Worm (Caenorhabditis elegans) whole organism, young adult: ENCODE data around the gene otpl-3.
A peak's percentile ranks its signal among the peaks of the same experiment; 100 is the strongest.

Experiments
- F22D6.2 ChIP-seq: sonication (generic microtip); optimal IDR thresholded peaks from 2 replicates; lab custom pipeline; 2016; ENCODE audit warnings: mild to moderate bottlenecking, missing genetic modification characterization, missing compliant biosample characterization
- F23B12.7 ChIP-seq: sonication (generic microtip); optimal IDR thresholded peaks from 2 replicates; lab custom pipeline; 2017; ENCODE audit warnings: missing genetic modification characterization, mild to moderate bottlenecking, missing compliant biosample characterization, antibody characterized with exemption, moderate library complexity; ENCODE audit not compliant: insufficient read depth
- F33H1.4 ChIP-seq: fragments of 200-800 bp; sonication (Bioruptor generic); IDR thresholded peaks from 2 replicates; pipeline ENCODE4 v1.3.6; 2022; ENCODE audit warnings: missing genetic modification reagents, missing genetic modification characterization, missing compliant biosample characterization
- F37B4.10 ChIP-seq: fragments of 200-800 bp; sonication (Bioruptor generic); IDR thresholded peaks from 2 replicates; pipeline ENCODE4 v1.3.6; 2022; ENCODE audit warnings: missing genetic modification characterization, missing compliant biosample characterization
- F55B11.4 ChIP-seq: sonication (generic microtip); optimal IDR thresholded peaks from 2 replicates; lab custom pipeline; 2016; ENCODE audit warnings: missing compliant biosample characterization, missing genetic modification characterization, borderline replicate concordance; ENCODE audit not compliant: insufficient read depth
- Y53G8AR.9 ChIP-seq: fragments of 200-800 bp; sonication (Bioruptor generic); conservative IDR thresholded peaks from 2 replicates; pipeline ENCODE4 v1.3.6; 2022; ENCODE audit warnings: missing genetic modification reagents, missing genetic modification characterization, missing compliant biosample characterization
- aptf-2 ChIP-seq: fragments of 200-800 bp; sonication (Bioruptor generic); conservative IDR thresholded peaks from 2 replicates; pipeline ENCODE4 v1.3.6; 2022; ENCODE audit warnings: missing genetic modification reagents, missing genetic modification characterization, missing compliant biosample characterization
- attf-5 ChIP-seq: fragments of 200-800 bp; sonication (Bioruptor generic); optimal IDR thresholded peaks from 2 replicates; lab custom pipeline; 2018; ENCODE audit warnings: mild to moderate bottlenecking, missing genetic modification characterization, missing compliant biosample characterization
- bed-1 ChIP-seq: fragments of 200-800 bp; sonication (Bioruptor generic); IDR thresholded peaks from 2 replicates; pipeline ENCODE4 v1.3.6; 2022; ENCODE audit warnings: missing genetic modification reagents, missing genetic modification characterization, missing compliant biosample characterization
- bed-2 ChIP-seq: fragments of 200-800 bp; sonication (Bioruptor generic); IDR thresholded peaks from 2 replicates; pipeline ENCODE4 v1.3.6; 2022; ENCODE audit warnings: missing genetic modification reagents, missing genetic modification characterization, missing compliant biosample characterization
- chd-7 ChIP-seq: sonication (generic microtip); optimal IDR thresholded peaks from 2 replicates; lab custom pipeline; 2016; ENCODE audit warnings: mild to moderate bottlenecking, missing genetic modification characterization, moderate library complexity, missing compliant biosample characterization
- dox-1 ChIP-seq: fragments of 200-800 bp; sonication (Bioruptor generic); IDR thresholded peaks from 2 replicates; pipeline ENCODE4 v1.3.6; 2022; ENCODE audit warnings: missing genetic modification reagents, missing genetic modification characterization, missing compliant biosample characterization
- ekl-4 ChIP-seq: fragments of 200-800 bp; sonication (Bioruptor generic); IDR thresholded peaks from 2 replicates; pipeline ENCODE4 v1.3.6; 2022; ENCODE audit warnings: missing genetic modification reagents, missing genetic modification characterization, missing compliant biosample characterization
- fkh-3 ChIP-seq: sonication (generic microtip); optimal IDR thresholded peaks from 2 replicates; lab custom pipeline; 2016; ENCODE audit warnings: mild to moderate bottlenecking, missing genetic modification characterization, missing compliant biosample characterization
- hrde-1 ChIP-seq: sonication (generic microtip); optimal IDR thresholded peaks from 2 replicates; lab custom pipeline; 2016; ENCODE audit warnings: missing genetic modification characterization, mild to moderate bottlenecking, missing compliant biosample characterization, moderate library complexity, missing genotype, missing genetic modification reagents, borderline replicate concordance
- let-607 ChIP-seq, 2 experiments: fragments of 200-800 bp in 1 of 2; sonication (Bioruptor generic) in 1 of 2; sonication (generic microtip) in 1 of 2; optimal IDR thresholded peaks; 2 replicates each; lab custom pipeline; 2016 to 2018; ENCODE audit warnings: mild to moderate bottlenecking in 2 of 2, missing compliant biosample characterization in 2 of 2, missing genetic modification characterization in 2 of 2, moderate library complexity in 2 of 2, missing genotype in 1 of 2
- lin-35 ChIP-seq, 3 experiments: fragments of 150-350 bp in 2 of 3; sonication (generic microtip) in 1 of 3; optimal IDR thresholded peaks; 2 replicates each; lab custom pipeline; 2014 to 2018; ENCODE audit warnings: missing biosample characterization in 3 of 3, missing genetic modification characterization in 3 of 3, missing genetic modification reagents in 3 of 3
- lin-40 ChIP-seq: sonication (generic microtip); optimal IDR thresholded peaks from 2 replicates; lab custom pipeline; 2016; ENCODE audit warnings: missing genetic modification characterization, mild to moderate bottlenecking, missing compliant biosample characterization, missing genotype, missing genetic modification reagents
- lin-54 ChIP-seq: fragments of 200-800 bp; sonication (Bioruptor generic); optimal IDR thresholded peaks from 2 replicates; lab custom pipeline; 2018; ENCODE audit warnings: mild to moderate bottlenecking, missing genetic modification characterization, missing compliant biosample characterization
- lir-1 ChIP-seq: fragments of 200-800 bp; sonication (Bioruptor generic); conservative IDR thresholded peaks from 2 replicates; pipeline ENCODE4 v1.3.6; 2022; ENCODE audit warnings: missing genetic modification reagents, missing genetic modification characterization, missing compliant biosample characterization
- lsl-1 ChIP-seq: fragments of 200-800 bp; sonication (Bioruptor generic); optimal IDR thresholded peaks from 2 replicates; lab custom pipeline; 2018; ENCODE audit warnings: mild to moderate bottlenecking, missing genetic modification characterization, moderate library complexity, missing compliant biosample characterization
- madf-8 ChIP-seq: fragments of 200-800 bp; sonication (Bioruptor generic); conservative IDR thresholded peaks from 2 replicates; pipeline ENCODE4 v1.3.6; 2022; ENCODE audit warnings: missing genetic modification reagents, missing genetic modification characterization, missing compliant biosample characterization
- nfyb-1 ChIP-seq: fragments of 200-800 bp; sonication (Bioruptor generic); IDR thresholded peaks from 2 replicates; pipeline ENCODE4 v1.3.6; 2022; ENCODE audit warnings: missing genetic modification reagents, missing genetic modification characterization, missing compliant biosample characterization
- nhr-80 ChIP-seq: sonication (generic microtip); optimal IDR thresholded peaks from 2 replicates; lab custom pipeline; 2016; ENCODE audit warnings: missing genetic modification characterization, missing compliant biosample characterization
- nhr-90 ChIP-seq: sonication (generic microtip); optimal IDR thresholded peaks from 2 replicates; lab custom pipeline; 2016; ENCODE audit warnings: missing genotype, mild to moderate bottlenecking, missing genetic modification characterization, missing compliant biosample characterization
- rpc-1 ChIP-seq, 2 experiments: fragments of 150-350 bp in 1 of 2; sonication (generic microtip) in 1 of 2; optimal IDR thresholded peaks; 2 replicates each; lab custom pipeline; 2014 to 2018; ENCODE audit warnings: missing biosample characterization in 1 of 2, missing genetic modification characterization in 1 of 2, missing genetic modification reagents in 1 of 2, missing genotype in 1 of 2
- snpc-4 ChIP-seq, 5 experiments: fragments of 150-350 bp in 1 of 5; sonication (generic microtip) in 4 of 5; optimal IDR thresholded peaks; 2 replicates each; lab custom pipeline; 2014 to 2018; ENCODE audit warnings: missing genetic modification characterization in 5 of 5, missing biosample characterization in 3 of 5, antibody characterized with exemption in 2 of 5, mild to moderate bottlenecking in 2 of 5, missing compliant biosample characterization in 2 of 5, missing genotype in 2 of 5, moderate library complexity in 2 of 5, missing genetic modification reagents in 1 of 5
- tlf-1 ChIP-seq: fragments of 200-800 bp; sonication (Bioruptor generic); optimal IDR thresholded peaks from 2 replicates; lab custom pipeline; 2018; ENCODE audit warnings: mild to moderate bottlenecking, missing genetic modification characterization, missing compliant biosample characterization
- unc-62 ChIP-seq: fragments of 150-350 bp; optimal IDR thresholded peaks from 2 replicates; lab custom pipeline; 2014; ENCODE audit warnings: missing biosample characterization, missing genetic modification reagents, missing genetic modification characterization
- zfh-2 ChIP-seq: fragments of 200-800 bp; sonication (Bioruptor generic); conservative IDR thresholded peaks from 2 replicates; pipeline ENCODE4 v1.3.6; 2022; ENCODE audit warnings: missing genetic modification reagents, missing genetic modification characterization, missing compliant biosample characterization
- ztf-22 ChIP-seq: fragments of 200-800 bp; sonication (Bioruptor generic); optimal IDR thresholded peaks from 2 replicates; lab custom pipeline; 2018; ENCODE audit warnings: mild to moderate bottlenecking, missing genetic modification characterization, moderate library complexity, missing compliant biosample characterization

Gene otpl-3

DNA sequence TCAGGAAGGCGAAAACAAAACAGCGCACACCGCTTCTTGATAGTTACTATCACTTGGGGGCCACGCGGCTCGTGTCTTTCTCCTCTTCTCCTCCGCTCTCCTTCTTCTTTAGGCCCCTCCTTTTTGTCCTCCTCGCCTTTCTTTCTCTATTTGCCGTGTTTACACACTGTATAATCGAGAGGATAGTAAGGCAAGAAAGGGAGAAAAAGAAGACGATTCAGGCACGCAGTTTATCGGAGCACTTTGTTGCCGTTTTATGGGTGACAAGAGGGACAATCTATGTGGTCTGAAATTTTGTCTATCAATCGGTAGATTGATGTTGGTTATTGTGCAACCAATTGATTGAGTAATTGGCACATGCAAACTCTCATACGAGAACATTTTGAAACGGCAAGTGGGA is 7.6 kb upstream of the otpl-3 start, which contains the start of gene F14B8.6:
Gene F14B8.6, minus strand, starts transcription at position 292 of the 400 bp plus-strand sequence.
- TF ChIP-seq nfyb-1 (GFP tag; lab: Robert Waterston, UW) (no peak), snpc-4 (GFP tag; optimal IDR thresholded peaks at IDR 0.05; lab: Kevin White, UChicago) (no peak), snpc-4 (tag; optimal IDR thresholded peaks at IDR 0.05; lab: Kevin White, UChicago) (no peak), nhr-80 (tag; lab: Kevin White, UChicago) (peak; percentile 97), F37B4.10 (no peak), F55B11.4 (no peak), nhr-90 (tag; lab: Kevin White, UChicago) (peak; percentile 35), ztf-22 (peak; percentile 17), dox-1 (GFP tag; lab: Robert Waterston, UW) (peak; percentile 74), attf-5 (peak; percentile 12), F22D6.2 (tag; lab: Kevin White, UChicago) (no peak), let-607 (tag; optimal IDR thresholded peaks at IDR 0.05; lab: Kevin White, UChicago) (peak; percentile 28 to 63)

DNA sequence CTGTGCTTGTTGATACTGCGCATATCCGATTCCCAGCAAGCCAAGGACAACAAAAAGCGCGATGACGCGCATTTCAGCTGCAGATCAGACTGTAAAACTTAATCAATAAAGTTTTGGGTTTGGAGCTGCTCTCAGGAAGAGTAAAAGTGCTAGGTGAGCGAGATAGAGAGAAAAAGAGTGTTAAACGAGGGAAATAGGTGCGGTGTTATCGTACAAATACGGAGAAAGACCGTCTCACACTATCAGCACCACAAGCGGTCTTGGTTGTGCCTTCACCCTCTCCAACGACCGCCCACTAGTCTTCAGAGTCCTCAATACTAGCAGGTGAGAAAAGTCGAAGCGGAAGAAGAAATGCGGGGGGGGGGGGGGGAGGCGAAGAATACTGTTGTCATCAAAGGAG is 4.0 kb upstream of the otpl-3 start, which contains the start of gene F14B8.5:
Gene F14B8.5, minus strand, starts transcription at position 127 of the 400 bp plus-strand sequence.
- no peak for TF ChIP-seq lin-54 (GFP tag; lab: Kevin White, UChicago)
- TF ChIP-seq aptf-2 (GFP tag; lab: Robert Waterston, UW): no peak
- no peak for TF ChIP-seq ztf-22
- TF ChIP-seq F33H1.4 (GFP tag; lab: Robert Waterston, UW): no peak
- peak; percentile 49; the same call in 1 of the 2 replicates for TF ChIP-seq zfh-2
- TF ChIP-seq F37B4.10: 0 out of 2 replicates have a peak, but pooled peaks have one; percentile 50
- peak; percentile 69 for TF ChIP-seq nhr-80 (tag; lab: Kevin White, UChicago)
- TF ChIP-seq dox-1 (GFP tag; lab: Robert Waterston, UW): peak; percentile 50; the same call in 1 of the 2 replicates
- TF ChIP-seq unc-62 (GFP tag; lab: Kevin White, UChicago): no peak
- TF ChIP-seq nfyb-1 (GFP tag; lab: Robert Waterston, UW): no peak
- no peak for TF ChIP-seq lsl-1 (GFP tag; lab: Kevin White, UChicago)
- TF ChIP-seq ekl-4 (GFP tag; lab: Robert Waterston, UW): no peak
- TF ChIP-seq bed-1: no peak
- no peak for TF ChIP-seq rpc-1 (optimal IDR thresholded peaks at IDR 0.05; lab: Kevin White, UChicago)
- TF ChIP-seq rpc-1 (tag; optimal IDR thresholded peaks at IDR 0.05; lab: Kevin White, UChicago): no peak
- no peak for TF ChIP-seq chd-7
- TF ChIP-seq, all 124 proteins: peak for 4

DNA sequence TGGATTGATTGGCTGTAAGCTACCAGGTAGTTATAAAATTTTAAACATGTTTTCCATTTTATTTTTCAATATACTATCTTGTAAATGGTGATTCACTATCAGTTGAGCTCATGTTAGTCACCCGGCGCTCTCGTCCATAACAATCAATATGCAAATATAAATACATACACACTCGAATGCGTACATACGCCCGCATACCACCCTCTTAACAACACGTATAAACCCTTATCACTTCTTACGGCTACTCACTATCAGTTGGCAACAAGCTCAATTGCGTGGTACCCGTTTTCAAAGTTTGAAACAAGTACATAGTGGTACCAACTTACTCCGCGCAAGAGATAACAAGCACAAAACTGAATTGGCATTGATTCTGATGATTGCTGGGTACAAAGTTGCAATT is 2.4 kb upstream of the otpl-3 start:
- peak; percentile 17 for TF ChIP-seq nhr-80 (tag; lab: Kevin White, UChicago)
- no peak for TF ChIP-seq fkh-3

DNA sequence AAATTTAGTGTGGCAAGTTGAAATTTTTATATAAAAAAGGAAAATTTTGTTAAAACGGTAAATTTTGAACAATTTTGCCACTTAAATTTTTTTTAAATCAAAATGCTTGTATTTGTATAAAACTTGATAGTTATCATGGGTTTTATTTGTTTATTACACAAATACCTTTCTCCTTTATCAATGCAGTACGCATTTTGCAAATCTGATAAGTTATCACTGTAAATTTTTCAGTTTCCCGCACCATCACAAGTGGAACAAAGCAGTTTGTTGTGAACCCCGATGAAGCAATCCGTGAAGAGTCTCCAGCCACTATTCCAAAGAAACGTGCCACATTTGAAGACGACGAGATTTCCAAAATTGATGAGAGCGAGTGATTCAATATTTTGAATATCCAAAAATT is 4.4 kb downstream of the otpl-3 start:
- no peak for TF ChIP-seq F23B12.7 (tag; lab: Kevin White, UChicago)
- TF ChIP-seq Y53G8AR.9 (GFP tag; lab: Robert Waterston, UW): no peak
- no peak for TF ChIP-seq madf-8 (GFP tag; lab: Robert Waterston, UW)
- TF ChIP-seq lir-1 (GFP tag; lab: Robert Waterston, UW): no peak
- no peak for TF ChIP-seq lin-40 (tag; lab: Kevin White, UChicago)
- no peak for TF ChIP-seq F37B4.10
- no peak for TF ChIP-seq tlf-1
- no peak for TF ChIP-seq bed-2 (GFP tag; lab: Robert Waterston, UW)
- no peak for TF ChIP-seq lin-35 (GFP tag; optimal IDR thresholded peaks at IDR 0.05; lab: Kevin White, UChicago)
- no peak for TF ChIP-seq hrde-1 (tag; lab: Kevin White, UChicago)
